Worm (Caenorhabditis elegans): ENCODE data around the gene Y17G9A.4.

Gene Y17G9A.4

ce11 chrIV:4883984-4884383, 22.6 kb upstream of the Y17G9A.4 start, which contains the start of gene str-166:
TSS of gene str-166 (plus strand) at chrIV:4884284.
- TF ChIP-seq hnd-1 (tag; optimal IDR thresholded peaks at IDR 0.05) (no peak), F13C5.2 (tag; optimal IDR thresholded peaks at IDR 0.05) (no peak), hmbx-1 (tag; optimal IDR thresholded peaks at IDR 0.05) (no peak), hmg-4 (GFP tag; optimal IDR thresholded peaks at IDR 0.05) (no peak), tbx-37 (GFP tag; conservative IDR thresholded peaks at IDR 0.05) (no peak), pes-1 (GFP tag; IDR thresholded peaks at IDR 0.05) (no peak), tbx-11 (GFP tag; IDR thresholded peaks at IDR 0.05) (no peak), flt-1 (GFP tag; IDR thresholded peaks at IDR 0.05) (no peak), B0310.2 (tag; optimal IDR thresholded peaks at IDR 0.05) (no peak), tra-4 (tag; optimal IDR thresholded peaks at IDR 0.05) (no peak), ceh-36 (tag; optimal IDR thresholded peaks at IDR 0.05) (no peak), ama-1 (optimal IDR thresholded peaks at IDR 0.05) (no peak), aly-1 (tag; optimal IDR thresholded peaks at IDR 0.05) (no peak), scrt-1 (GFP tag; IDR thresholded peaks at IDR 0.05) (no peak), ets-7 (tag; optimal IDR thresholded peaks at IDR 0.05) (no peak), ceh-13 (GFP tag; optimal IDR thresholded peaks at IDR 0.05) (no peak)

ce11 chrIV:4880634-4881033, 19.3 kb upstream of the Y17G9A.4 start:
- TF ChIP-seq hmbx-1 (tag; optimal IDR thresholded peaks at IDR 0.05) = no peak
- TF ChIP-seq tra-4 (tag; optimal IDR thresholded peaks at IDR 0.05) = no peak
- TF ChIP-seq tbx-37 (GFP tag; conservative IDR thresholded peaks at IDR 0.05) = no peak
- no peak for TF ChIP-seq scrt-1 (GFP tag; IDR thresholded peaks at IDR 0.05)
- no peak for TF ChIP-seq ceh-36 (tag; optimal IDR thresholded peaks at IDR 0.05)
- TF ChIP-seq F13C5.2 (tag; optimal IDR thresholded peaks at IDR 0.05) = peak; percentile 8
- TF ChIP-seq ama-1 (optimal IDR thresholded peaks at IDR 0.05) = peak; percentile 50
- TF ChIP-seq ceh-13 (GFP tag; optimal IDR thresholded peaks at IDR 0.05) = no peak
- no peak for TF ChIP-seq B0310.2 (tag; optimal IDR thresholded peaks at IDR 0.05)
- no peak for TF ChIP-seq sea-1 (GFP tag; conservative IDR thresholded peaks at IDR 0.05)
- TF ChIP-seq hmg-4 (GFP tag; optimal IDR thresholded peaks at IDR 0.05) = no peak
- TF ChIP-seq aly-1 (tag; optimal IDR thresholded peaks at IDR 0.05) = no peak

- TF ChIP-seq B0310.2 (tag; optimal IDR thresholded peaks at IDR 0.05) (no peak), pes-1 (GFP tag; IDR thresholded peaks at IDR 0.05) (no peak), tra-4 (tag; optimal IDR thresholded peaks at IDR 0.05) (no peak), ets-7 (tag; optimal IDR thresholded peaks at IDR 0.05) (no peak), hnd-1 (tag; optimal IDR thresholded peaks at IDR 0.05) (no peak), hmg-4 (GFP tag; optimal IDR thresholded peaks at IDR 0.05) (no peak), ama-1 (optimal IDR thresholded peaks at IDR 0.05) (no peak), ceh-13 (GFP tag; optimal IDR thresholded peaks at IDR 0.05) (no peak), flt-1 (GFP tag; IDR thresholded peaks at IDR 0.05) (no peak), sea-1 (GFP tag; conservative IDR thresholded peaks at IDR 0.05) (no peak), tbx-37 (GFP tag; conservative IDR thresholded peaks at IDR 0.05) (no peak), tbx-11 (GFP tag; IDR thresholded peaks at IDR 0.05) (no peak), aly-1 (tag; optimal IDR thresholded peaks at IDR 0.05) (no peak), hmbx-1 (tag; optimal IDR thresholded peaks at IDR 0.05) (no peak), F13C5.2 (tag; optimal IDR thresholded peaks at IDR 0.05) (no peak), scrt-1 (GFP tag; IDR thresholded peaks at IDR 0.05) (no peak), ceh-36 (tag; optimal IDR thresholded peaks at IDR 0.05) (no peak)
These were observed 15.8 kb upstream of the Y17G9A.4 start, which contains the start of gene str-170 for ce11 chrIV:4877102-4877501. TSS of gene str-170 (plus strand) at chrIV:4877402.

- TF ChIP-seq flt-1 (GFP tag; IDR thresholded peaks at IDR 0.05) (no peak), tbx-11 (GFP tag; IDR thresholded peaks at IDR 0.05) (no peak), sea-1 (GFP tag; conservative IDR thresholded peaks at IDR 0.05) (no peak), pes-1 (GFP tag; IDR thresholded peaks at IDR 0.05) (no peak), hmg-4 (GFP tag; optimal IDR thresholded peaks at IDR 0.05) (no peak), B0310.2 (tag; optimal IDR thresholded peaks at IDR 0.05) (no peak), hmbx-1 (tag; optimal IDR thresholded peaks at IDR 0.05) (no peak), tra-4 (tag; optimal IDR thresholded peaks at IDR 0.05) (no peak), tbx-37 (GFP tag; conservative IDR thresholded peaks at IDR 0.05) (no peak), F13C5.2 (tag; optimal IDR thresholded peaks at IDR 0.05) (no peak), ets-7 (tag; optimal IDR thresholded peaks at IDR 0.05) (no peak), aly-1 (tag; optimal IDR thresholded peaks at IDR 0.05) (no peak), ceh-36 (tag; optimal IDR thresholded peaks at IDR 0.05) (no peak)
These were observed 13.3 kb upstream of the Y17G9A.4 start, which contains the start of gene str-174 for ce11 chrIV:4874603-4875002. TSS of gene str-174 (minus strand) at chrIV:4874703.

DNA sequence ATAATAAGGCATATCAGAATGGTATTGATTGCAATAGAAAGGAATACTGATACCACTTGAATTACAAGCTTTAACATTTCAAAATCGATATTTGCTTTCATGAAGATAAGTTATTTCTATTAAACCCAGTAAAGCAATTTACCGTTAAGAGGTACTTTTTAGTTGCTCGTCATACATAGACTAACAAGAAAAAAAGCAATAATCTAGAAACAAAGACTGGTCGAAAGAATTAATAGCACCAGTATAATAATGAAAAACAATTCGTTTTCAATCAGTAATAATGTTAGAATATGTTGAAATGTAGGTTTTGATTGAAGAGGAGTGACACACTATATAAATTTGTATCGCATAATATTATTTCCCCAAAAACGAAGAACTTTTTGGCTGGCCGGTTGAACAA, 9.2 kb upstream of the Y17G9A.4 start, which contains the start of gene str-175:
TSS of gene str-175 (minus strand) at position 101 of the 400 bp plus-strand sequence.
- TF ChIP-seq tbx-11 (GFP tag; IDR thresholded peaks at IDR 0.05) (no peak), tbx-37 (GFP tag; conservative IDR thresholded peaks at IDR 0.05) (no peak), sea-1 (GFP tag; conservative IDR thresholded peaks at IDR 0.05) (no peak), F13C5.2 (tag; optimal IDR thresholded peaks at IDR 0.05) (no peak), ceh-36 (tag; optimal IDR thresholded peaks at IDR 0.05) (no peak), tra-4 (tag; optimal IDR thresholded peaks at IDR 0.05) (no peak), aly-1 (tag; optimal IDR thresholded peaks at IDR 0.05) (no peak), B0310.2 (tag; optimal IDR thresholded peaks at IDR 0.05) (no peak), hmg-4 (GFP tag; optimal IDR thresholded peaks at IDR 0.05) (no peak), flt-1 (GFP tag; IDR thresholded peaks at IDR 0.05) (no peak), pes-1 (GFP tag; IDR thresholded peaks at IDR 0.05) (no peak), ceh-13 (GFP tag; optimal IDR thresholded peaks at IDR 0.05) (no peak), ets-7 (tag; optimal IDR thresholded peaks at IDR 0.05) (no peak), hmbx-1 (tag; optimal IDR thresholded peaks at IDR 0.05) (no peak)

- TF ChIP-seq ceh-13 (GFP tag; optimal IDR thresholded peaks at IDR 0.05) (no peak), aly-1 (tag; optimal IDR thresholded peaks at IDR 0.05) (no peak), B0310.2 (tag; optimal IDR thresholded peaks at IDR 0.05) (no peak), tra-4 (tag; optimal IDR thresholded peaks at IDR 0.05) (no peak), hmg-4 (GFP tag; optimal IDR thresholded peaks at IDR 0.05) (no peak)
These were observed 6.3 kb upstream of the Y17G9A.4 start, which contains the start of gene str-172 for ce11 chrIV:4867610-4868009. TSS of gene str-172 (minus strand) at chrIV:4867710.

DNA sequence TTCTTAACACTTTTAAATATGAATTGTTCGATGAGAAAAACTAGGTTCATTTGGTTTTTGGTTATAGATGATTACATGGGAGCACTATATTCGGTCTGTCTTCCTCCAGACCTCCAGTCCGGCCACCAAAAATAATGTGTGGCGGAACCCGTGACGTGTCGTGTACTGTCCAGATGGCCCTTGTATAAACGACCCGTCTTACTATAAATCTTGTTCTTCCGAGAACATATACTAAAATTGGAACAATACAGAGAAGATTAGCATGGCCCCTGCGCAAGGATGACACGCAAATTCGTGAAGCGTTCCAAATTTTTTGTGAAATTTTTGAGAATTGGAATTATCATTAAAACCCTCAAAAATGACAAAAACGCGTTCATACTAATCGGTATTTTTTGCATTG, 5.2 kb upstream of the Y17G9A.4 start:
- no peak for TF ChIP-seq F13C5.2 (tag; optimal IDR thresholded peaks at IDR 0.05)
- TF ChIP-seq hmg-4 (GFP tag; optimal IDR thresholded peaks at IDR 0.05) = no peak
- TF ChIP-seq ama-1 (optimal IDR thresholded peaks at IDR 0.05) = no peak
- no peak for TF ChIP-seq ceh-36 (tag; optimal IDR thresholded peaks at IDR 0.05)
- TF ChIP-seq aly-1 (tag; optimal IDR thresholded peaks at IDR 0.05) = no peak
- no peak for TF ChIP-seq scrt-1 (GFP tag; IDR thresholded peaks at IDR 0.05)
- TF ChIP-seq tra-4 (tag; optimal IDR thresholded peaks at IDR 0.05) = no peak
- no peak for TF ChIP-seq ceh-13 (GFP tag; optimal IDR thresholded peaks at IDR 0.05)
- no peak for TF ChIP-seq tbx-11 (GFP tag; IDR thresholded peaks at IDR 0.05)
- TF ChIP-seq pes-1 (GFP tag; IDR thresholded peaks at IDR 0.05) = no peak
- no peak for TF ChIP-seq sea-1 (GFP tag; conservative IDR thresholded peaks at IDR 0.05)
- no peak for TF ChIP-seq ets-7 (tag; optimal IDR thresholded peaks at IDR 0.05)
- no peak for TF ChIP-seq hnd-1 (tag; optimal IDR thresholded peaks at IDR 0.05)
- no peak for TF ChIP-seq B0310.2 (tag; optimal IDR thresholded peaks at IDR 0.05)
- TF ChIP-seq tbx-37 (GFP tag; conservative IDR thresholded peaks at IDR 0.05) = no peak
- no peak for TF ChIP-seq flt-1 (GFP tag; IDR thresholded peaks at IDR 0.05)
- no peak for TF ChIP-seq hmbx-1 (tag; optimal IDR thresholded peaks at IDR 0.05)

All from whole organism, early embryonic.